Fruit fly (Drosophila melanogaster) Kc167 (cell line): ENCODE measurements around the gene Ugt36A1.

Source experiments
- Myc ChIP-seq: fragments of >200 bp; optimal IDR thresholded peaks from 2 replicates; lab custom pipeline; 2017; ENCODE audit warnings: missing external identifiers
- Sin3A ChIP-seq: fragments of >200 bp; optimal IDR thresholded peaks from 2 replicates; lab custom pipeline; 2018; ENCODE audit warnings: missing external identifiers
- h ChIP-seq: fragments of >200 bp; optimal IDR thresholded peaks from 3 replicates; lab custom pipeline; 2018; ENCODE audit warnings: missing external identifiers
- insv ChIP-seq: fragments of >200 bp; optimal IDR thresholded peaks from 3 replicates; lab custom pipeline; 2018; ENCODE audit warnings: missing external identifiers
- psq ChIP-seq: fragments of >200 bp; optimal IDR thresholded peaks from 2 replicates; lab custom pipeline; 2017; ENCODE audit warnings: missing external identifiers
- ttk ChIP-seq: sonication (Bioruptor generic); optimal IDR thresholded peaks from 2 replicates; lab custom pipeline; 2017; ENCODE audit warnings: missing external identifiers

The Ugt36A1 gene

dm6 chr2L:3630763-3631162 is 11.9 kb downstream of the Ugt36A1 start:
- no peak for TF ChIP-seq insv (lab: Kevin White, UChicago)
- TF ChIP-seq ttk = no peak
- TF ChIP-seq Sin3A (lab: Kevin White, UChicago) = no peak
- no peak for TF ChIP-seq Myc (lab: Kevin White, UChicago)

- no peak for TF ChIP-seq ttk
- no peak for TF ChIP-seq insv (lab: Kevin White, UChicago)
- no peak for TF ChIP-seq psq (lab: Kevin White, UChicago)
- no peak for TF ChIP-seq h
- TF ChIP-seq Myc (lab: Kevin White, UChicago) = no peak
- no peak for TF ChIP-seq Sin3A (lab: Kevin White, UChicago)
These were observed 12.6 kb downstream of the Ugt36A1 start for dm6 chr2L:3631262-3632046.

dm6 chr2L:3632047-3632880 is 13.4 kb downstream of the Ugt36A1 start:
- TF ChIP-seq insv (lab: Kevin White, UChicago) (no peak), Myc (lab: Kevin White, UChicago) (no peak), psq (lab: Kevin White, UChicago) (no peak), ttk (no peak), h (no peak), Sin3A (lab: Kevin White, UChicago) (no peak)

dm6 chr2L:3633871-3634270 is 15.0 kb downstream of the Ugt36A1 start:
- no peak for TF ChIP-seq psq (lab: Kevin White, UChicago)
- no peak for TF ChIP-seq insv (lab: Kevin White, UChicago)
- no peak for TF ChIP-seq ttk
- no peak for TF ChIP-seq Myc (lab: Kevin White, UChicago)
- TF ChIP-seq h = no peak
- no peak for TF ChIP-seq Sin3A (lab: Kevin White, UChicago)

- TF ChIP-seq Sin3A (lab: Kevin White, UChicago) (no peak), Myc (lab: Kevin White, UChicago) (no peak), insv (lab: Kevin White, UChicago) (no peak), ttk (no peak), h (no peak), psq (lab: Kevin White, UChicago) (no peak)
These were observed 16.5 kb downstream of the Ugt36A1 start for dm6 chr2L:3635444-3635843.

dm6 chr2L:3639924-3640323 is 21.0 kb downstream of the Ugt36A1 start:
- TF ChIP-seq Myc (lab: Kevin White, UChicago) (no peak), insv (lab: Kevin White, UChicago) (no peak), ttk (no peak), Sin3A (lab: Kevin White, UChicago) (no peak), psq (lab: Kevin White, UChicago) (no peak), h (no peak)

dm6 chr2L:3640952-3641351 is 22.1 kb downstream of the Ugt36A1 start:
- TF ChIP-seq Sin3A (lab: Kevin White, UChicago) (no peak), ttk (no peak), h (no peak), psq (lab: Kevin White, UChicago) (no peak), insv (lab: Kevin White, UChicago) (no peak), Myc (lab: Kevin White, UChicago) (no peak)

dm6 chr2L:3642148-3642920 is 23.4 kb downstream of the Ugt36A1 start:
- no peak for TF ChIP-seq h
- TF ChIP-seq Sin3A (lab: Kevin White, UChicago) = no peak
- no peak for TF ChIP-seq insv (lab: Kevin White, UChicago)
- TF ChIP-seq psq (lab: Kevin White, UChicago) = no peak
- TF ChIP-seq Myc (lab: Kevin White, UChicago) = no peak
- no peak for TF ChIP-seq ttk

dm6 chr2L:3645339-3645738 is 26.4 kb downstream of the Ugt36A1 start:
- TF ChIP-seq Myc (lab: Kevin White, UChicago) (no peak), Sin3A (lab: Kevin White, UChicago) (no peak), ttk (no peak), h (no peak), psq (lab: Kevin White, UChicago) (no peak), insv (lab: Kevin White, UChicago) (no peak)

dm6 chr2L:3646041-3646440 is 27.1 kb downstream of the Ugt36A1 start:
- TF ChIP-seq Sin3A (lab: Kevin White, UChicago) (no peak), ttk (no peak), insv (lab: Kevin White, UChicago) (no peak), Myc (lab: Kevin White, UChicago) (no peak), h (no peak), psq (lab: Kevin White, UChicago) (no peak)

dm6 chr2L:3647521-3648172 is 28.8 kb downstream of the Ugt36A1 start:
- TF ChIP-seq Sin3A (lab: Kevin White, UChicago) = no peak
